Worm (Caenorhabditis elegans): ENCODE measurements around the gene K03A1.4.
A peak's percentile ranks its signal among the peaks of the same experiment; 100 is the strongest.

K03A1.4 gene

DNA sequence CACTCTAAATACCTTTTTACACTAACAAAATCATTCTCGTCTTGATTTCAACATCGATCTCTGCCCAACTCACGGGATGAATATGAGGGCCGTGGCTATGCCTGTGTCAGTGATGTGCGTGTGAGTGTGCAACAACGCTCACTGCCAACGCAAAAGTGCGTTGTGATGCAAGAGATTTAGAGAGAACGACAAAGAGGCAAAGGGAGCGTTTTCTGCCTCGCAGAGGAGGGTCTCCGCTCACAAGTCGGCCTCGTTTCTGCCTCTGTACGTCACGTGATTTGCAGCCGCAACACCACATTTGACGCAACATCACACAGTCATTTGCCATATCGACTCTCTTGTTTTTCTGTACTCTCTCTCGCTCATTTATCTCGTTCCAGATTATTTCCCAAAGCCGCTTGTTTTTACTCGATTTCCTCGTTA lies 35.8 kb upstream of the K03A1.4 start, which contains the start of gene epg-7 (continued):
- TF ChIP-seq pros-1 (tag; optimal IDR thresholded peaks at IDR 0.05) = peak; percentile 91
- peak; percentile 82 for TF ChIP-seq ref-2 (tag; optimal IDR thresholded peaks at IDR 0.05)
- TF ChIP-seq eyg-1 (tag; optimal IDR thresholded peaks at IDR 0.05) = no peak
- TF ChIP-seq dve-1 (tag; optimal IDR thresholded peaks at IDR 0.05) = peak; percentile 80
- peak; percentile 63 for TF ChIP-seq ceh-34 (tag; optimal IDR thresholded peaks at IDR 0.05)
- peak; percentile 22 for TF ChIP-seq ceh-48 (tag; optimal IDR thresholded peaks at IDR 0.05)
- no peak for TF ChIP-seq ztf-16 (tag; optimal IDR thresholded peaks at IDR 0.05)
- TF ChIP-seq pqm-1 (tag; optimal IDR thresholded peaks at IDR 0.05) = peak; percentile 63
- TF ChIP-seq unc-86 (tag; optimal IDR thresholded peaks at IDR 0.05) = peak; percentile 27
- TF ChIP-seq madf-2 (tag; optimal IDR thresholded peaks at IDR 0.05) = peak; percentile 51
- peak; percentile 19 for TF ChIP-seq ceh-2 (tag; optimal IDR thresholded peaks at IDR 0.05)
- no peak for TF ChIP-seq fax-1 (tag; optimal IDR thresholded peaks at IDR 0.05)
- TF ChIP-seq ceh-31 (tag; optimal IDR thresholded peaks at IDR 0.05) = peak; percentile 93

DNA sequence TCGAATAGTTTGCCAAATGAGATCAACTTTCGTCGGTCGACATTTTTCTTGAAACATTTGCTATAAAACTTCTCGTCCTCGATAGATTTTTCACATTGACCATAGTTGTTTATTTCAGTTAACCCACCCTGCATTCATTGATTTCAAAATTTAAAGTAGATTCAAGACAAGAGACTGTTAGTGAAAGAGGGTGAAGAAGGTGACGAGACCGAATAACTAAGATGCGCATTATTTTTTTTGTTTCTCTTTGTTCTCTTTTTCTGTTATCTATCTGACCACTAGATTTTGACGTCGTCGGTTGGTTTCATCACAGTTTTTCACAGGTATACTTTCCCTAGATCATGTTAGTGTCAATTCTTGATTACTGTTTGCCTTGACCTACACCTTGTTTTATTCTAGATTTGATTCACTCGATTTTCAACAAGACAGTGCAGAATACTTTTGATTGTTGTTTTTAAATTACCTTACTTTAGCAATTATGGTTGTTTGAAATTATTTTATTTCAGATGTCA lies 32.2 kb upstream of the K03A1.4 start, which contains the start of gene ttr-30:
Gene ttr-30, plus strand, starts transcription at position 265 of the 512 bp plus-strand sequence.
- TF ChIP-seq ceh-14 (tag; optimal IDR thresholded peaks at IDR 0.05) (no peak), npax-4 (tag; optimal IDR thresholded peaks at IDR 0.05) (no peak), dmd-4 (tag; optimal IDR thresholded peaks at IDR 0.05; ENCODE audit: borderline replicate concordance) (no peak), tbx-7 (tag; optimal IDR thresholded peaks at IDR 0.05) (no peak), T23F11.4 (GFP tag; optimal IDR thresholded peaks at IDR 0.05) (no peak), ets-4 (tag; optimal IDR thresholded peaks at IDR 0.05) (no peak), gmeb-2 (tag; optimal IDR thresholded peaks at IDR 0.05) (no peak), nhr-232 (tag; optimal IDR thresholded peaks at IDR 0.05) (no peak)

ce11 chrX:7329601-7330000 lies 31.0 kb upstream of the K03A1.4 start, which contains the start of gene ttr-59:
Gene ttr-59, plus strand, starts transcription at chrX:7329818.
- no peak for TF ChIP-seq npax-4 (tag; optimal IDR thresholded peaks at IDR 0.05)
- TF ChIP-seq ztf-16 (tag; optimal IDR thresholded peaks at IDR 0.05) = no peak
- TF ChIP-seq hlh-30 (tag; optimal IDR thresholded peaks at IDR 0.05; ENCODE audit: insufficient read depth) = no peak
- no peak for TF ChIP-seq eyg-1 (tag; optimal IDR thresholded peaks at IDR 0.05)
- no peak for TF ChIP-seq sox-4 (tag; optimal IDR thresholded peaks at IDR 0.05)
- no peak for TF ChIP-seq pat-9 (tag; optimal IDR thresholded peaks at IDR 0.05)
- TF ChIP-seq unc-86 (tag; optimal IDR thresholded peaks at IDR 0.05) = no peak
- no peak for TF ChIP-seq sox-2 (GFP tag; IDR thresholded peaks at IDR 0.05)
- TF ChIP-seq nhr-11 (tag; optimal IDR thresholded peaks at IDR 0.05) = no peak
- no peak for TF ChIP-seq ceh-34 (tag; optimal IDR thresholded peaks at IDR 0.05)
- no peak for TF ChIP-seq F13H6.1 (tag; optimal IDR thresholded peaks at IDR 0.05)
- TF ChIP-seq nfya-1 (tag; optimal IDR thresholded peaks at IDR 0.05) = no peak
- no peak for TF ChIP-seq dve-1 (tag; optimal IDR thresholded peaks at IDR 0.05)
- no peak for TF ChIP-seq K02D7.2 (tag; optimal IDR thresholded peaks at IDR 0.05)
- TF ChIP-seq gmeb-2 (tag; optimal IDR thresholded peaks at IDR 0.05) = no peak
- no peak for TF ChIP-seq nhr-232 (tag; optimal IDR thresholded peaks at IDR 0.05)
- TF ChIP-seq ceh-9 (tag; optimal IDR thresholded peaks at IDR 0.05) = no peak

ce11 chrX:7328065-7328564 lies 29.6 kb upstream of the K03A1.4 start:
- no peak for TF ChIP-seq hlh-6 (tag; optimal IDR thresholded peaks at IDR 0.05)
- TF ChIP-seq hlh-30 (tag; optimal IDR thresholded peaks at IDR 0.05; ENCODE audit: insufficient read depth) = no peak
- no peak for TF ChIP-seq mec-3 (tag; optimal IDR thresholded peaks at IDR 0.05; ENCODE audit: borderline replicate concordance)
- no peak for TF ChIP-seq hlh-13 (GFP tag; optimal IDR thresholded peaks at IDR 0.05)
- no peak for TF ChIP-seq pqm-1 (tag; optimal IDR thresholded peaks at IDR 0.05)
- no peak for TF ChIP-seq zip-5 (tag; optimal IDR thresholded peaks at IDR 0.05)
- peak; percentile 76 for TF ChIP-seq unc-42 (tag; optimal IDR thresholded peaks at IDR 0.05)
- no peak for TF ChIP-seq sox-4 (tag; optimal IDR thresholded peaks at IDR 0.05)

Measured in whole organism, late embryonic.